Worm (Caenorhabditis elegans) whole organism, L4 larva: ENCODE data around the gene apl-1.

ENCODE experiments used
- F26F4.8 ChIP-seq: fragments of 200-800 bp; sonication (Bioruptor generic); conservative IDR thresholded peaks from 2 replicates; pipeline ENCODE4 v1.3.6; 2022; ENCODE audit warnings: missing genetic modification characterization, missing compliant biosample characterization
- Y48G9A.11 ChIP-seq: fragments of 200-800 bp; sonication (Bioruptor generic); IDR thresholded peaks from 2 replicates; pipeline ENCODE4 v1.3.6; 2022; ENCODE audit warnings: missing genetic modification reagents, missing genetic modification characterization, missing compliant biosample characterization
- ZK337.2 ChIP-seq: fragments of 200-800 bp; sonication (Bioruptor generic); IDR thresholded peaks from 2 replicates; pipeline ENCODE4 v1.3.6; 2022; ENCODE audit warnings: missing genetic modification reagents, missing genetic modification characterization, missing compliant biosample characterization
- ZK546.5 ChIP-seq, 2 experiments: sonication (generic microtip); optimal IDR thresholded peaks; 2 replicates each; lab custom pipeline; 2017; ENCODE audit warnings: missing biosample characterization in 2 of 2, missing genetic modification characterization in 2 of 2
- aha-1 ChIP-seq: fragments of 150-350 bp; peaks from one replicate; lab custom pipeline; 2014; ENCODE audit warnings: missing biosample characterization, missing genetic modification characterization
- ceh-44 ChIP-seq: fragments of 200-800 bp; sonication (Bioruptor generic); IDR thresholded peaks from 2 replicates; pipeline ENCODE4 v1.3.6; 2022; ENCODE audit warnings: missing genetic modification reagents, missing genetic modification characterization, missing compliant biosample characterization
- ceh-62 ChIP-seq: sonication (generic microtip); optimal IDR thresholded peaks from 2 replicates; lab custom pipeline; 2017; ENCODE audit warnings: missing biosample characterization, missing genetic modification characterization
- ceh-82 ChIP-seq: sonication (generic microtip); optimal IDR thresholded peaks from 2 replicates; lab custom pipeline; 2017; ENCODE audit warnings: missing biosample characterization, missing genetic modification characterization
- ces-1 ChIP-seq: fragments of 150-350 bp; sonication (generic microtip); optimal IDR thresholded peaks from 4 replicates; lab custom pipeline; 2014; ENCODE audit warnings: missing biosample characterization, missing genetic modification reagents, missing genetic modification characterization
- ctbp-1 ChIP-seq: fragments of 200-800 bp; sonication (Bioruptor generic); IDR thresholded peaks from 2 replicates; pipeline ENCODE4 v1.3.6; 2022; ENCODE audit warnings: missing genetic modification reagents, missing genetic modification characterization, missing compliant biosample characterization
- daf-12 ChIP-seq: fragments of 150-350 bp; optimal IDR thresholded peaks from 2 replicates; lab custom pipeline; 2014; ENCODE audit warnings: missing biosample characterization, missing genetic modification reagents, missing genetic modification characterization
- dmd-6 ChIP-seq: fragments of 200-800 bp; sonication (Bioruptor generic); IDR thresholded peaks from 2 replicates; pipeline ENCODE4 v1.3.6; 2022; ENCODE audit warnings: missing genetic modification reagents, missing genetic modification characterization, missing compliant biosample characterization
- dmd-8 ChIP-seq: fragments of 200-800 bp; sonication (Bioruptor generic); IDR thresholded peaks from 2 replicates; pipeline ENCODE4 v1.3.6; 2022; ENCODE audit warnings: missing genetic modification characterization, missing compliant biosample characterization
- dpl-1 ChIP-seq: fragments of 150-350 bp; optimal IDR thresholded peaks from 2 replicates; lab custom pipeline; 2014; ENCODE audit warnings: missing biosample characterization, missing genetic modification reagents, missing genetic modification characterization
- egl-27 ChIP-seq: sonication (generic microtip); optimal IDR thresholded peaks from 3 replicates; lab custom pipeline; 2017; ENCODE audit warnings: missing biosample characterization, missing genetic modification reagents, missing genetic modification characterization
- egl-43 ChIP-seq: fragments of 200-800 bp; sonication (Bioruptor generic); IDR thresholded peaks from 2 replicates; pipeline ENCODE4 v1.3.6; 2022; ENCODE audit warnings: missing genetic modification reagents, missing genetic modification characterization, missing compliant biosample characterization
- fkh-10 ChIP-seq: fragments of 150-350 bp; optimal IDR thresholded peaks from 2 replicates; lab custom pipeline; 2014; ENCODE audit warnings: missing biosample characterization, missing genetic modification reagents, missing genetic modification characterization
- fos-1 ChIP-seq: fragments of 150-350 bp; optimal IDR thresholded peaks from 2 replicates; lab custom pipeline; 2014; ENCODE audit warnings: missing biosample characterization, missing genetic modification characterization
- gei-8 ChIP-seq: fragments of 200-800 bp; sonication (Bioruptor generic); optimal IDR thresholded peaks from 2 replicates; lab custom pipeline; 2018; ENCODE audit warnings: mild to moderate bottlenecking, missing genetic modification characterization, missing compliant biosample characterization
- hlh-30 ChIP-seq: sonication (generic microtip); optimal IDR thresholded peaks from 2 replicates; lab custom pipeline; 2017; ENCODE audit warnings: antibody characterized with exemption, mild to moderate bottlenecking, missing genetic modification characterization, missing compliant biosample characterization; ENCODE audit not compliant: insufficient read depth
- hmg-1.1 ChIP-seq: fragments of 200-800 bp; sonication (Bioruptor generic); IDR thresholded peaks from 2 replicates; pipeline ENCODE4 v1.3.6; 2022; ENCODE audit warnings: missing genetic modification reagents, missing genetic modification characterization, missing compliant biosample characterization
- lin-1 ChIP-seq: fragments of 200-800 bp; sonication (Bioruptor generic); IDR thresholded peaks from 2 replicates; pipeline ENCODE4 v1.3.6; 2022; ENCODE audit warnings: missing genetic modification reagents, missing genetic modification characterization, missing compliant biosample characterization
- lin-13 ChIP-seq: fragments of 150-350 bp; optimal IDR thresholded peaks from 2 replicates; lab custom pipeline; 2014; ENCODE audit warnings: missing biosample characterization, missing genetic modification reagents, missing genetic modification characterization
- lir-3 ChIP-seq: sonication (generic microtip); optimal IDR thresholded peaks from 2 replicates; lab custom pipeline; 2016; ENCODE audit warnings: mild to moderate bottlenecking, missing genetic modification characterization, missing compliant biosample characterization
- lsy-2 ChIP-seq, 2 experiments: fragments of 150-350 bp in 1 of 2; sonication (generic microtip) in 1 of 2; optimal IDR thresholded peaks; 2 replicates each; lab custom pipeline; 2014 to 2017; ENCODE audit warnings: missing biosample characterization in 2 of 2, missing genetic modification characterization in 2 of 2
- mep-1 ChIP-seq: fragments of 150-350 bp; sonication (generic microtip); optimal IDR thresholded peaks from 3 replicates; lab custom pipeline; 2014; ENCODE audit warnings: missing biosample characterization, missing genetic modification characterization
- mes-2 ChIP-seq: sonication (generic microtip); optimal IDR thresholded peaks from 2 replicates; lab custom pipeline; 2016; ENCODE audit warnings: missing genotype, mild to moderate bottlenecking, missing genetic modification characterization, missing compliant biosample characterization; ENCODE audit not compliant: poor library complexity, severe bottlenecking
- nhr-11 ChIP-seq: fragments of 150-350 bp; optimal IDR thresholded peaks from 2 replicates; lab custom pipeline; 2014; ENCODE audit warnings: missing biosample characterization, missing genetic modification characterization
- nhr-28 ChIP-seq: fragments of 150-350 bp; optimal IDR thresholded peaks from 2 replicates; lab custom pipeline; 2014; ENCODE audit warnings: missing biosample characterization, missing genetic modification characterization
- nhr-42 ChIP-seq: fragments of 200-800 bp; sonication (Bioruptor generic); IDR thresholded peaks from 2 replicates; pipeline ENCODE4 v1.3.6; 2022; ENCODE audit warnings: missing genetic modification characterization, missing compliant biosample characterization
- nhr-48 ChIP-seq: sonication (generic microtip); optimal IDR thresholded peaks from 2 replicates; lab custom pipeline; 2016; ENCODE audit warnings: mild to moderate bottlenecking, missing genetic modification characterization, missing compliant biosample characterization
- php-3 ChIP-seq: fragments of 200-800 bp; sonication (Bioruptor generic); IDR thresholded peaks from 2 replicates; pipeline ENCODE4 v1.3.6; 2022; ENCODE audit warnings: missing genetic modification reagents, missing genetic modification characterization, missing compliant biosample characterization
- rbr-2 ChIP-seq: sonication (generic microtip); optimal IDR thresholded peaks from 2 replicates; lab custom pipeline; 2016; ENCODE audit warnings: missing genotype, missing genetic modification characterization, missing compliant biosample characterization
- saeg-2 ChIP-seq: fragments of 200-800 bp; sonication (Bioruptor generic); IDR thresholded peaks from 2 replicates; pipeline ENCODE4 v1.3.6; 2022; ENCODE audit warnings: missing genetic modification reagents, missing genetic modification characterization, missing compliant biosample characterization
- sdz-12 ChIP-seq: fragments of 200-800 bp; sonication (Bioruptor generic); optimal IDR thresholded peaks from 2 replicates; lab custom pipeline; 2018; ENCODE audit warnings: mild to moderate bottlenecking, missing genetic modification characterization, missing compliant biosample characterization
- set-16 ChIP-seq: fragments of 200-800 bp; sonication (Bioruptor generic); IDR thresholded peaks from 2 replicates; pipeline ENCODE4 v1.3.6; 2022; ENCODE audit warnings: missing genetic modification reagents, missing genetic modification characterization, missing compliant biosample characterization
- skn-1 ChIP-seq: fragments of 150-350 bp; optimal IDR thresholded peaks from 2 replicates; lab custom pipeline; 2014; ENCODE audit warnings: missing biosample characterization, missing genetic modification characterization
- spr-1 ChIP-seq: sonication (generic microtip); optimal IDR thresholded peaks from 2 replicates; lab custom pipeline; 2016; ENCODE audit warnings: mild to moderate bottlenecking, missing genetic modification characterization, missing compliant biosample characterization
- unc-130 ChIP-seq: sonication (generic microtip); optimal IDR thresholded peaks from 2 replicates; lab custom pipeline; 2016; ENCODE audit warnings: missing genetic modification reagents, missing genetic modification characterization, missing compliant biosample characterization
- vab-7 ChIP-seq: fragments of 200-800 bp; sonication (Bioruptor generic); IDR thresholded peaks from 2 replicates; pipeline ENCODE4 v1.3.6; 2022; ENCODE audit warnings: missing genetic modification reagents, missing genetic modification characterization, missing compliant biosample characterization
- zfp-2 ChIP-seq: sonication (generic microtip); optimal IDR thresholded peaks from 2 replicates; lab custom pipeline; 2016; ENCODE audit warnings: mild to moderate bottlenecking, missing genetic modification characterization, missing compliant biosample characterization
- zfp-3 ChIP-seq: fragments of 200-800 bp; sonication (Bioruptor generic); conservative IDR thresholded peaks from 2 replicates; pipeline ENCODE4 v1.3.6; 2022; ENCODE audit warnings: missing genetic modification reagents, missing genetic modification characterization, missing compliant biosample characterization
- zip-11 ChIP-seq: fragments of 200-800 bp; sonication (Bioruptor generic); IDR thresholded peaks from 2 replicates; pipeline ENCODE4 v1.3.6; 2022; ENCODE audit warnings: missing genetic modification characterization, missing compliant biosample characterization

apl-1 gene

DNA sequence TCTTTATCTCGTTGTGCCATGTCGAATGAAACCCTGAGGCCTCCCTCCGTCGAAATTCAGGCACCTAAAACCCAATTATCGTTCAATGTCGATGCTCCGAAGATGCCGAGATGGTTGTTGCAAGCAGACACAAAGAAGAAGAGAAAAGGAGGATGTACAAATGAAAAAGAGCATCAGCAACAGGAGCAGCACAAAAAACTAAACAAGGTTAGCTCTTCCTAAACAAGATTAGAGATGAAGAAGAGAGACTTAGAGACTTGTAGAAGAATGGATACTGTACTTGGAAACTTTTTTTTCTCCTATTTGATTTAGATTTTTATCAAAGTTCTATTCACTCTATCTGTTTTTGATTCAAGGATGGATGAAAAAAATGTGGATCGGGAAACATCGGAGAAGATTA lies 905 bp upstream of the apl-1 start:
- no peak for TF ChIP-seq spr-1 (tag; lab: Kevin White, UChicago)
- TF ChIP-seq sdz-12: no peak
- TF ChIP-seq nhr-28 (tag; lab: Kevin White, UChicago): no peak
- TF ChIP-seq nhr-11 (tag; lab: Kevin White, UChicago): no peak
- TF ChIP-seq lin-13 (GFP tag; lab: Kevin White, UChicago): no peak
- no peak for TF ChIP-seq nhr-42 (GFP tag; lab: Robert Waterston, UW)
- no peak for TF ChIP-seq mep-1 (tag; lab: Kevin White, UChicago)
- TF ChIP-seq gei-8 (GFP tag; lab: Kevin White, UChicago): no peak
- TF ChIP-seq rbr-2: no peak
- TF ChIP-seq Y48G9A.11 (GFP tag; lab: Robert Waterston, UW): no peak
- TF ChIP-seq fos-1: no peak
- TF ChIP-seq skn-1 (tag; lab: Kevin White, UChicago): no peak
- TF ChIP-seq ctbp-1 (GFP tag; lab: Robert Waterston, UW): peak; percentile 73
- TF ChIP-seq egl-27: no peak
- TF ChIP-seq aha-1 (tag; lab: Kevin White, UChicago): peak; percentile 29
- TF ChIP-seq fkh-10 (GFP tag; lab: Kevin White, UChicago): peak; percentile 49
- no peak for TF ChIP-seq saeg-2
- TF ChIP-seq mes-2 (tag; lab: Kevin White, UChicago): peak; percentile 9
- no peak for TF ChIP-seq ceh-82 (tag; lab: Kevin White, UChicago)
- TF ChIP-seq lsy-2 (tag; optimal IDR thresholded peaks at IDR 0.05; lab: Kevin White, UChicago): peak in 1 of 2 experiments; percentile 52
- peak; percentile 95 for TF ChIP-seq ces-1 (GFP tag; lab: Kevin White, UChicago)
- TF ChIP-seq daf-12 (tag; lab: Kevin White, UChicago): no peak
- TF ChIP-seq ZK546.5 (tag; optimal IDR thresholded peaks at IDR 0.05; lab: Kevin White, UChicago): no peak
- no peak for TF ChIP-seq hmg-1.1 (GFP tag; lab: Robert Waterston, UW)
- no peak for TF ChIP-seq php-3
- TF ChIP-seq nhr-48 (tag; lab: Kevin White, UChicago): no peak
- TF ChIP-seq vab-7 (GFP tag; lab: Robert Waterston, UW): no peak
- no peak for TF ChIP-seq zfp-3 (GFP tag; lab: Robert Waterston, UW)
- no peak for TF ChIP-seq ZK337.2
- TF ChIP-seq dmd-6 (GFP tag; lab: Robert Waterston, UW): 0 out of 2 replicates have a peak, but pooled peaks have one; percentile 6
- TF ChIP-seq lir-3: no peak
- TF ChIP-seq egl-43 (GFP tag; lab: Robert Waterston, UW): no peak
- no peak for TF ChIP-seq dpl-1 (GFP tag; lab: Kevin White, UChicago)

DNA sequence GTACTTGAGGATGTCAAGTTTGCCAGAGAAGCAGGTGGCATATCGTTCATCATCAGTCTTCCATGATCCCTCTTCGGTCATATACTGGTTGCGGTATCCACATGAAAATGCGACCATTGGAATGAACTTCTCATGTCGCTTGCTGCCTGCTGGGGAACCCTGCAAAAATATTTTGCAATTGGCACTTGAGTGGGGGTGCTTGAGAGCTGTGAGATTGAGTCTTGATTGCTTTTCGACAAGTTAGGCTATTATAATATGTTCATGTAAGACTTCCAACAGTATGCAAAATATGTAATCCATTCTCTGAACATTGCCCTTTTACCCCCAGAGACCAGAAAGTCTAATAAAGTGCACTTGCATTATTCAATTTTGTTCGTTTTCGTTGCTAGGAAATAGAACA lies 486 bp downstream of the apl-1 start:
- TF ChIP-seq set-16 (GFP tag; lab: Robert Waterston, UW): no peak
- TF ChIP-seq ceh-62 (tag; lab: Kevin White, UChicago): no peak
- TF ChIP-seq nhr-48 (tag; lab: Kevin White, UChicago): no peak
- no peak for TF ChIP-seq zip-11 (GFP tag; lab: Robert Waterston, UW)
- no peak for TF ChIP-seq unc-130 (GFP tag; lab: Kevin White, UChicago)
- TF ChIP-seq dmd-8: no peak
- no peak for TF ChIP-seq F26F4.8
- TF ChIP-seq lin-1: no peak
- TF ChIP-seq ceh-44 (GFP tag; lab: Robert Waterston, UW): no peak
- no peak for TF ChIP-seq ceh-82 (tag; lab: Kevin White, UChicago)
- TF ChIP-seq zfp-2: no peak
- no peak for TF ChIP-seq spr-1 (tag; lab: Kevin White, UChicago)
- no peak for TF ChIP-seq hlh-30
